Fruit fly (Drosophila melanogaster) S2 (cell line): ENCODE data around the gene Trs23.

ENCODE experiments used
- CG8478 ChIP-seq: fragments of >200 bp; optimal IDR thresholded peaks from 2 replicates; lab custom pipeline; 2018
- CTCF ChIP-seq, 2 experiments: fragments of >200 bp; optimal IDR thresholded peaks; 2 replicates each; lab custom pipeline; 2018

DNA sequence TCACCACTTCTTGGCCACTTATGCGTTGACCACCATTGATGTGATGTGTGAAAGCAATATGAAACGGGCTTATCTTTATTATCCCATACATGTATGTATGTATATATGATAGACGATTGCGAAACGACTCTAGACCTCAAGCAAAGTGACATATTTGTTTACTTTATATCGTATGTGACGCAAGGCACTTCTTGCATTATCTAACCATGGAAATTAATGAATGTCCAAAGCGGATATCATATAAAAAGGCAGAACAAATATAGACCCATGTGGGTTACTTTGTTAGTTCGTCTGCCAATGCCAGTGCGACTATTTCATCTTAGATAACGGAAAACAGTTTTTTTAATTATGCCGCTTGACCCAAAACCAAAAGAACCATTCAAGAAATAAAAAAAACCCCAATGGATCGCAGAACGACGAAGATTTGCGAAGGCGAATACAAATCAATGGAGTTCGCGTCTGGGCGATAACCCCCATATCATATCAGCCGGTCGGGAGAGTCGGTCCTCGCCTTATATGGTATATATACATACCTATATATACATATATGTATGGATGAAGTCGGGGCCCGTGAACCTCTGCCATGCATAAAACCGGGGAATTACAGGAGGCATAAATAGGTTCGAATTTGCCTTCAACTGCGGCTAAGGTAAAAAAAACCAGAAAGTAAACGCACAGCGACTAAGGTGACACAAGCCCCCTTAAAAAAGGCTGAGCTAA is 17.0 kb downstream of the Trs23 start:
- TF ChIP-seq CG8478, result no peak
- no peak for TF ChIP-seq CTCF (optimal IDR thresholded peaks at IDR 0.05; lab: Kevin White, UChicago)
